Worm (Caenorhabditis elegans) whole organism, young adult: ENCODE measurements around the gene srg-50.

Source experiments
- ceh-79 ChIP-seq: sonication (generic microtip); optimal IDR thresholded peaks from 2 replicates; lab custom pipeline; 2017; ENCODE audit warnings: mild to moderate bottlenecking, missing genetic modification characterization, missing compliant biosample characterization
- sdz-38 ChIP-seq: sonication (generic microtip); optimal IDR thresholded peaks from 2 replicates; lab custom pipeline; 2016; ENCODE audit warnings: missing genotype, missing genetic modification characterization, missing compliant biosample characterization
- zfh-2 ChIP-seq: fragments of 200-800 bp; sonication (Bioruptor generic); conservative IDR thresholded peaks from 2 replicates; pipeline ENCODE4 v1.3.6; 2022; ENCODE audit warnings: missing genetic modification reagents, missing genetic modification characterization, missing compliant biosample characterization

ce11 chrIV:7065022-7065421, 9.9 kb downstream of the srg-50 start, which contains the start of gene Y43B11AL.1:
- no peak for TF ChIP-seq ceh-79 (tag; lab: Kevin White, UChicago)
- TF ChIP-seq sdz-38 (tag; lab: Kevin White, UChicago) = no peak
- TF ChIP-seq zfh-2 (GFP tag; lab: Robert Waterston, UW) = no peak
